Worm (Caenorhabditis elegans) whole organism, mixed stage, embryonic: Measurements from ENCODE around the gene ges-1.
A peak's percentile ranks its signal among the peaks of the same experiment; 100 is the strongest.

Experiments
- M03D4.4 ChIP-seq: sonication (generic microtip); optimal IDR thresholded peaks from 2 replicates; lab custom pipeline; 2017; ENCODE audit warnings: mild to moderate bottlenecking, missing genetic modification characterization, missing compliant biosample characterization
- bed-3 ChIP-seq: fragments of 200-800 bp; sonication (Bioruptor generic); optimal IDR thresholded peaks from 3 replicates; lab custom pipeline; 2018; ENCODE audit warnings: mild to moderate bottlenecking, missing genetic modification characterization, moderate library complexity, missing compliant biosample characterization
- ceh-39 ChIP-seq: fragments of 150-350 bp; optimal IDR thresholded peaks from 2 replicates; lab custom pipeline; 2014; ENCODE audit warnings: missing biosample characterization, missing genetic modification characterization
- ceh-43 ChIP-seq: fragments of 200-800 bp; sonication (Bioruptor generic); optimal IDR thresholded peaks from 2 replicates; lab custom pipeline; 2018; ENCODE audit warnings: mild to moderate bottlenecking, missing genetic modification characterization, moderate library complexity, missing compliant biosample characterization
- ceh-83 ChIP-seq: fragments of 200-800 bp; sonication (Bioruptor generic); optimal IDR thresholded peaks from 2 replicates; lab custom pipeline; 2018; ENCODE audit warnings: mild to moderate bottlenecking, missing genetic modification characterization, missing compliant biosample characterization
- ces-1 ChIP-seq: fragments of 150-350 bp; optimal IDR thresholded peaks from 2 replicates; lab custom pipeline; 2014; ENCODE audit warnings: missing biosample characterization, missing genetic modification reagents, missing genetic modification characterization
- cnd-1 ChIP-seq: fragments of 200-800 bp; sonication (Bioruptor generic); optimal IDR thresholded peaks from 2 replicates; lab custom pipeline; 2018; ENCODE audit warnings: mild to moderate bottlenecking, missing genetic modification characterization, missing compliant biosample characterization
- drap-1 ChIP-seq: fragments of 200-800 bp; sonication (Bioruptor generic); optimal IDR thresholded peaks from 3 replicates; lab custom pipeline; 2018; ENCODE audit warnings: mild to moderate bottlenecking, missing genetic modification characterization, missing compliant biosample characterization
- elt-1 ChIP-seq: sonication (generic microtip); optimal IDR thresholded peaks from 2 replicates; lab custom pipeline; 2017; ENCODE audit warnings: missing genetic modification characterization, mild to moderate bottlenecking, missing compliant biosample characterization, antibody characterized with exemption, moderate library complexity, borderline replicate concordance; ENCODE audit not compliant: insufficient read depth
- elt-3 ChIP-seq: fragments of 150-350 bp; optimal IDR thresholded peaks from 2 replicates; lab custom pipeline; 2014; ENCODE audit warnings: missing biosample characterization, missing genetic modification characterization
- flh-1 ChIP-seq: fragments of 200-800 bp; sonication (Bioruptor generic); optimal IDR thresholded peaks from 2 replicates; lab custom pipeline; 2018; ENCODE audit warnings: mild to moderate bottlenecking, missing genetic modification characterization, moderate library complexity, missing compliant biosample characterization
- ham-2 ChIP-seq: fragments of 200-800 bp; sonication (Bioruptor generic); optimal IDR thresholded peaks from 2 replicates; lab custom pipeline; 2018; ENCODE audit warnings: mild to moderate bottlenecking, missing genetic modification characterization, missing compliant biosample characterization
- lin-13 ChIP-seq: fragments of 150-350 bp; optimal IDR thresholded peaks from 2 replicates; lab custom pipeline; 2014; ENCODE audit warnings: missing biosample characterization, missing genetic modification characterization
- lin-32 ChIP-seq: fragments of 200-800 bp; sonication (Bioruptor generic); optimal IDR thresholded peaks from 2 replicates; lab custom pipeline; 2018; ENCODE audit warnings: mild to moderate bottlenecking, missing genetic modification characterization, missing compliant biosample characterization
- lsy-2 ChIP-seq: fragments of 150-350 bp; optimal IDR thresholded peaks from 2 replicates; lab custom pipeline; 2014; ENCODE audit warnings: missing biosample characterization, missing genetic modification characterization
- mab-5 ChIP-seq: fragments of 150-350 bp; optimal IDR thresholded peaks from 2 replicates; lab custom pipeline; 2014; ENCODE audit warnings: missing biosample characterization, missing genetic modification characterization
- mep-1 ChIP-seq: fragments of 150-350 bp; optimal IDR thresholded peaks from 2 replicates; lab custom pipeline; 2017; ENCODE audit warnings: missing biosample characterization, missing genetic modification reagents, missing genetic modification characterization, inconsistent platforms
- nhr-12 ChIP-seq: fragments of 150-350 bp; optimal IDR thresholded peaks from 2 replicates; lab custom pipeline; 2014; ENCODE audit warnings: missing biosample characterization, missing genetic modification characterization
- nhr-237 ChIP-seq: fragments of 150-350 bp; optimal IDR thresholded peaks from 2 replicates; lab custom pipeline; 2014; ENCODE audit warnings: missing biosample characterization, missing genetic modification characterization
- nhr-28 ChIP-seq: fragments of 150-350 bp; optimal IDR thresholded peaks from 2 replicates; lab custom pipeline; 2014; ENCODE audit warnings: missing biosample characterization, missing genetic modification characterization
- nhr-76 ChIP-seq: sonication (generic microtip); optimal IDR thresholded peaks from 2 replicates; lab custom pipeline; 2017; ENCODE audit warnings: missing biosample characterization, missing genetic modification characterization
- pha-4 ChIP-seq: fragments of 150-350 bp; optimal IDR thresholded peaks from 2 replicates; lab custom pipeline; 2018; ENCODE audit warnings: missing biosample characterization, missing genetic modification reagents, missing genetic modification characterization
- snpc-4 ChIP-seq: fragments of 150-350 bp; optimal IDR thresholded peaks from 2 replicates; lab custom pipeline; 2014; ENCODE audit warnings: missing biosample characterization, missing genetic modification characterization
- sptf-1 ChIP-seq: sonication (generic microtip); optimal IDR thresholded peaks from 2 replicates; lab custom pipeline; 2017; ENCODE audit warnings: mild to moderate bottlenecking, missing genetic modification characterization, moderate library complexity, missing compliant biosample characterization
- tbx-8 ChIP-seq: fragments of 200-800 bp; sonication (Bioruptor generic); optimal IDR thresholded peaks from 2 replicates; lab custom pipeline; 2018; ENCODE audit warnings: mild to moderate bottlenecking, missing genetic modification characterization, moderate library complexity, missing compliant biosample characterization
- unc-120 ChIP-seq: sonication (generic microtip); optimal IDR thresholded peaks from 2 replicates; lab custom pipeline; 2017; ENCODE audit warnings: missing genetic modification characterization, missing compliant biosample characterization; ENCODE audit not compliant: poor library complexity, severe bottlenecking
- zip-8 ChIP-seq: fragments of 150-350 bp; optimal IDR thresholded peaks from 2 replicates; lab custom pipeline; 2014; ENCODE audit warnings: missing biosample characterization, missing genetic modification characterization
- ztf-11 ChIP-seq: fragments of 150-350 bp; optimal IDR thresholded peaks from 2 replicates; lab custom pipeline; 2014; ENCODE audit warnings: missing biosample characterization, missing genetic modification characterization

Gene ges-1

DNA sequence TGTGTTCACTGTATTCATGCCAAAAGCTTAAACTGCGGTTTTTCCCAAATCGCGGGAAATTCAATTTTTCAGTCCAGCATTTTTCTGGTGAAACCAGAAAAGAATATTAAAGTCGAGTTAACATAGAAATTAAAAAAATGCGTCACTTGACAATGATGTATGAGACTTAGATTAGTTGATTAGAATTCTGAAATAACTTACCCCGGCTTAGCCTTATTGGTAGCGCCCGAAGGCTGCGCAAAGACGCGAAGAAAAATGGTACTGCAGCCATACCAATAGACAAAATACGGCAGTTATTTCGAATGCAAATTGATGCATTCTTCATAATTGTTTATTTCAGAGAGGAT, 1.5 kb upstream of the ges-1 start:
- TF ChIP-seq nhr-76 (tag; lab: Kevin White, UChicago) (no peak), ceh-83 (GFP tag; lab: Kevin White, UChicago) (no peak), nhr-12 (tag; lab: Kevin White, UChicago) (no peak), elt-3 (tag; lab: Kevin White, UChicago) (no peak), lin-13 (no peak), ztf-11 (no peak), mep-1 (tag; lab: Kevin White, UChicago) (no peak), nhr-28 (tag; lab: Kevin White, UChicago) (no peak), flh-1 (GFP tag; lab: Kevin White, UChicago) (no peak), lsy-2 (tag; lab: Kevin White, UChicago) (no peak), bed-3 (GFP tag; lab: Kevin White, UChicago) (no peak), ceh-43 (no peak), unc-120 (tag; lab: Kevin White, UChicago) (no peak), M03D4.4 (no peak), sptf-1 (tag; lab: Kevin White, UChicago) (no peak)

DNA sequence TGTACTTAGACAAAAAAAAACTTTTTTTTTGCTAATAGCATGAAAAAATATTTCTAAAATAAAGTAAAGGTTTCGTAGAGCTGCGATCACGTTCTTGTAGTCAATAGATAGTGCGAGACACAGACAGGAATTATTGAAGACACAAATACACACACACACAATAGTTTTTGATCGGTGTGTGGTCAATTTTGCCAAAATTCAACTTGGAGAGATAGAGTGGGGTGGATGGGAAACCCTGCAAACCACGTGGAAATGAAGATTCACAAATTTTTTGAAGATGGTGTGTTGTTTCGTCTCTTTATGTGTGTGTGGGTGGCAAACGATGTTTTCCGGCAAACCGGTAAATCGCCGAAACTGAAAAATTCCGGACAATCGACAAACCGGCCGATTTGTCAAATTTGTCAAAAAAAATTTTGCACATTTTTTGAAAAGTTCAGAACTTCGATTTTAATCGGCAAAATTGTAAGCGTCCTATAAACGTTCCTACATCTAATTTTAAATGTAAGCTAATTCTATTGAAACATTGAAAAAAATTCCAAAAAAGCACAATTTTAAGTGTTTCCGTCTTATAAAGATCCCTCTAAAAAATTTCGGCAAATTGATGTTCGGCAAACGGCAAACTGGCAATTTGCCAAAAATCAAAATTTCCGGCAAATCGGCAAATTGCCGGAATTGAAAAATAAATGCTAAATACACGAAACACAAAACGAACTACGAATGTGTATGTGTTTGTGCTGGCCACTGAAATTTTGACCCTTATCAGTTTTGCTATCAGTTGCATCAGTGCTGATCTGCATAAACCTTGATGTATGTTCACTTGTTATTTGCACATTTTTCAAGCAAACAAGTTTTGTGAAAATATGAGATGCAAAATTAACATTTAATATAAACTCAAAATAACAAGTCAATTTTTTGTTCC, 822 bp upstream of the ges-1 start:
- TF ChIP-seq tbx-8 (GFP tag; lab: Kevin White, UChicago): no peak
- TF ChIP-seq ztf-11: no peak
- TF ChIP-seq nhr-237 (tag; lab: Kevin White, UChicago): no peak
- TF ChIP-seq ceh-39 (tag; lab: Kevin White, UChicago): no peak
- TF ChIP-seq nhr-76 (tag; lab: Kevin White, UChicago): no peak
- no peak for TF ChIP-seq elt-1 (tag; lab: Kevin White, UChicago)
- no peak for TF ChIP-seq mab-5 (tag; lab: Kevin White, UChicago)
- TF ChIP-seq lin-32: no peak
- TF ChIP-seq zip-8 (tag; lab: Kevin White, UChicago): no peak
- TF ChIP-seq ces-1 (GFP tag; lab: Kevin White, UChicago): no peak
- no peak for TF ChIP-seq flh-1 (GFP tag; lab: Kevin White, UChicago)

DNA sequence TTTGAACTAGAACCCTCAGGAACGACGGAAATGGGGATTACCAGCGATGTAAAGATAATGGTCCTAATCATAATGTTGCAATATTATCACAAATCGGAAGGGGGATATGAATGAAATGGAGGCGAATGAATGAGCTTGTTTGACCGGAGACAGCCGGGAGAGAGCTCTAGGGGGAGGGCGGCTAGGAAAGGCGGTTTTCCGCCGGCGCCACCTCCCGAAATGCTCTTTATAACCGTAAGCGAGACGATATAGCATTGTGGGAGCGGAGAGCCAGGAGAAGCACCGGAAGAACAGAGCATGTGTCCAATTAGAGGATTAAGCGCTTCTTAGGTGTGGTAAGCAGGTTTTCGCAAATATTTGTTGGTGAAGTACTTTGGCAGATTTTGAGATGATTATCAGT, 6.3 kb downstream of the ges-1 start, which contains the start of gene R12A1.3:
Gene R12A1.3 (minus strand): TSS at position 200 of the 400 bp plus-strand sequence.
- TF ChIP-seq pha-4 (tag; lab: Kevin White, UChicago) (peak; percentile 9), lsy-2 (tag; lab: Kevin White, UChicago) (no peak)

DNA sequence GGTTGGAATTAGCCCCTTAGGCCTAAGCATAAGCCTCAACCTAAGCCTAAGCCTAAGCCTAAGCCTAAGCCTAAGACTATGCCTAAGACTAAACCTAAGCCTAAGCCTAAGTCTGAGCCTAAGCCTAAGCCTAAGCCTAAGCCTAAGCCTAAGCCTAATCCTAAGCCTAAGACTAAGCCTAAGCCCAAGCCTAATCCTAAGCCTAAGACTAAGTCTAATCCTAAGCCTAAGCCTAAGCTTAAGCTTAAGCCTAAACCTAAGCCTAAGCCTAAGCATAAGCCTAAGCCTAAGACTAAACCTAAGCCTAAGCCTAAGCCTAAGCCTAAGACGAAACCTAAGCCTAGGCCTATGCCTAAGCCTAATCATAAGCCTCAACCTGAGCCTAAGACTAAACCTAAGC, 8.6 kb downstream of the ges-1 start:
- TF ChIP-seq sptf-1 (tag; lab: Kevin White, UChicago) (peak; percentile 44), drap-1 (no peak), lin-13 (no peak), cnd-1 (tag; lab: Kevin White, UChicago) (no peak), ztf-11 (no peak), bed-3 (GFP tag; lab: Kevin White, UChicago) (no peak), mab-5 (tag; lab: Kevin White, UChicago) (no peak), elt-3 (tag; lab: Kevin White, UChicago) (no peak), nhr-237 (tag; lab: Kevin White, UChicago) (no peak), ham-2 (GFP tag; lab: Kevin White, UChicago) (peak; percentile 9), ceh-39 (tag; lab: Kevin White, UChicago) (no peak), ceh-43 (no peak), flh-1 (GFP tag; lab: Kevin White, UChicago) (no peak), M03D4.4 (no peak), snpc-4 (tag; lab: Kevin White, UChicago) (no peak), lsy-2 (tag; lab: Kevin White, UChicago) (no peak)
- TF ChIP-seq, all 35 proteins: peak for 2

ce11 chrV:1422269-1422668, 9.7 kb downstream of the ges-1 start:
- TF ChIP-seq nhr-12 (tag; lab: Kevin White, UChicago): no peak
- peak; percentile 55 for TF ChIP-seq ces-1 (GFP tag; lab: Kevin White, UChicago)
